Fruit fly (Drosophila melanogaster) whole organism, embryonic: ENCODE data around the gene Galphai.

Experiments
- Abd-B ChIP-seq: fragments of 200-800 bp; sonication (Bioruptor generic); optimal IDR thresholded peaks from 2 replicates; lab custom pipeline; 2018; ENCODE audit warnings: missing biosample characterization, mild to moderate bottlenecking, missing genetic modification characterization, moderate library complexity
- Aef1 ChIP-seq: fragments of 200-800 bp; sonication (Bioruptor generic); IDR thresholded peaks from 3 replicates; pipeline ENCODE4 v1.3.6; 2022; ENCODE audit warnings: missing biosample characterization, missing genetic modification characterization
- Bteb2 ChIP-seq: fragments of 200-800 bp; sonication (Bioruptor generic); optimal IDR thresholded peaks from 2 replicates; lab custom pipeline; 2016; ENCODE audit warnings: missing biosample characterization, missing genetic modification characterization
- CG10147 ChIP-seq: fragments of 200-800 bp; sonication (Bioruptor generic); optimal IDR thresholded peaks from 2 replicates; lab custom pipeline; 2019; ENCODE audit warnings: missing biosample characterization, mild to moderate bottlenecking, missing genetic modification characterization, moderate library complexity
- CG1024 ChIP-seq: fragments of 200-800 bp; sonication (Bioruptor generic); IDR thresholded peaks from 2 replicates; pipeline ENCODE4 v1.3.6; 2022; ENCODE audit warnings: missing biosample characterization, missing genetic modification characterization
- CG10274 ChIP-seq: fragments of 200-800 bp; sonication (Bioruptor generic); optimal IDR thresholded peaks from 3 replicates; lab custom pipeline; 2017; ENCODE audit warnings: missing biosample characterization, mild to moderate bottlenecking, missing genetic modification characterization
- CG11085 ChIP-seq: fragments of 200-800 bp; sonication (Bioruptor generic); IDR thresholded peaks from 2 replicates; pipeline ENCODE4 v1.3.6; 2022; ENCODE audit warnings: missing biosample characterization, missing genetic modification characterization
- CG11723 ChIP-seq: fragments of 200-800 bp; sonication (Bioruptor generic); optimal IDR thresholded peaks from 2 replicates; lab custom pipeline; 2017; ENCODE audit warnings: missing biosample characterization, mild to moderate bottlenecking, missing genetic modification characterization
- CG12104 ChIP-seq: fragments of 200-800 bp; sonication (Bioruptor generic); optimal IDR thresholded peaks from 3 replicates; lab custom pipeline; 2016; ENCODE audit warnings: missing biosample characterization, missing genetic modification characterization
- CG12942 ChIP-seq: fragments of 200-800 bp; sonication (Bioruptor generic); optimal IDR thresholded peaks from 3 replicates; lab custom pipeline; 2016; ENCODE audit warnings: missing biosample characterization, missing genetic modification characterization
- CG13894 ChIP-seq: fragments of 200-800 bp; sonication (Bioruptor generic); optimal IDR thresholded peaks from 3 replicates; lab custom pipeline; 2018; ENCODE audit warnings: missing biosample characterization, mild to moderate bottlenecking, missing genetic modification characterization, moderate library complexity
- CG14014 ChIP-seq: fragments of 200-800 bp; sonication (Bioruptor generic); IDR thresholded peaks from 2 replicates; pipeline ENCODE4 v1.3.6; 2022; ENCODE audit warnings: missing biosample characterization, missing genetic modification characterization
- CG15269 ChIP-seq: fragments of 200-800 bp; sonication (Bioruptor generic); optimal IDR thresholded peaks from 2 replicates; lab custom pipeline; 2018; ENCODE audit warnings: missing biosample characterization, mild to moderate bottlenecking, missing genetic modification characterization, moderate library complexity
- CG16779 ChIP-seq: fragments of 200-800 bp; sonication (Bioruptor generic); IDR thresholded peaks from 2 replicates; pipeline ENCODE4 v1.3.6; 2022; ENCODE audit warnings: missing biosample characterization, missing genetic modification characterization
- CG17328 ChIP-seq: fragments of 200-800 bp; sonication (Bioruptor generic); IDR thresholded peaks from 2 replicates; pipeline ENCODE4 v1.3.6; 2022; ENCODE audit warnings: missing biosample characterization, missing genetic modification characterization
- CG17361 ChIP-seq: fragments of 200-800 bp; sonication (Bioruptor generic); IDR thresholded peaks from 3 replicates; pipeline ENCODE4 v1.3.6; 2022; ENCODE audit warnings: missing biosample characterization, missing genetic modification characterization
- CG18476 ChIP-seq: fragments of 200-800 bp; sonication (Bioruptor generic); optimal IDR thresholded peaks from 2 replicates; lab custom pipeline; 2016; ENCODE audit warnings: missing biosample characterization, mild to moderate bottlenecking, missing genetic modification characterization
- CG32767 ChIP-seq: fragments of 200-800 bp; sonication (Bioruptor generic); IDR thresholded peaks from 2 replicates; pipeline ENCODE4 v1.3.6; 2022; ENCODE audit warnings: missing biosample characterization, missing genetic modification characterization
- CG32772 ChIP-seq: fragments of 200-800 bp; sonication (Bioruptor generic); IDR thresholded peaks from 2 replicates; pipeline ENCODE4 v1.3.6; 2022; ENCODE audit warnings: missing biosample characterization, missing genetic modification characterization
- CG34422 ChIP-seq: fragments of 200-800 bp; sonication (Bioruptor generic); IDR thresholded peaks from 3 replicates; pipeline ENCODE4 v1.3.6; 2022; ENCODE audit warnings: missing biosample characterization, missing genetic modification characterization
- CG3726 ChIP-seq: fragments of 200-800 bp; sonication (Bioruptor generic); IDR thresholded peaks from 3 replicates; pipeline ENCODE4, ENCODE4 v1.3.6; 2022; ENCODE audit warnings: missing biosample characterization, missing genetic modification characterization
- CG3847 ChIP-seq: fragments of 200-800 bp; sonication (Bioruptor generic); IDR thresholded peaks from 2 replicates; pipeline ENCODE4 v1.3.6; 2022; ENCODE audit warnings: missing biosample characterization, missing genetic modification characterization
- CG4854 ChIP-seq: fragments of 200-800 bp; sonication (Bioruptor generic); optimal IDR thresholded peaks from 2 replicates; lab custom pipeline; 2016; ENCODE audit warnings: missing biosample characterization, missing genetic modification characterization, inconsistent platforms
- CG7839 ChIP-seq: fragments of 200-800 bp; sonication (Bioruptor generic); optimal IDR thresholded peaks from 3 replicates; lab custom pipeline; 2018; ENCODE audit warnings: missing biosample characterization, mild to moderate bottlenecking, missing genetic modification characterization, moderate library complexity
- CG8089 ChIP-seq: fragments of 200-800 bp; sonication (Bioruptor generic); optimal IDR thresholded peaks from 3 replicates; lab custom pipeline; 2016; ENCODE audit warnings: missing biosample characterization, missing genetic modification characterization
- CG8281 ChIP-seq: fragments of 200-800 bp; sonication (Bioruptor generic); optimal IDR thresholded peaks from 2 replicates; lab custom pipeline; 2018; ENCODE audit warnings: missing biosample characterization, mild to moderate bottlenecking, missing genetic modification characterization, moderate library complexity
- CG8478 ChIP-seq: fragments of >200 bp; optimal IDR thresholded peaks from 2 replicates; lab custom pipeline; 2018
- CG8924 ChIP-seq: fragments of 200-800 bp; optimal IDR thresholded peaks from 3 replicates; lab custom pipeline; 2019; ENCODE audit warnings: missing biosample characterization, mild to moderate bottlenecking, missing genetic modification characterization, moderate library complexity
- CG9437 ChIP-seq: fragments of 200-800 bp; sonication (Bioruptor generic); optimal IDR thresholded peaks from 2 replicates; lab custom pipeline; 2018; ENCODE audit warnings: missing biosample characterization, mild to moderate bottlenecking, missing genetic modification characterization
- Dbx ChIP-seq: fragments of 200-800 bp; sonication (Bioruptor generic); IDR thresholded peaks from 3 replicates; pipeline ENCODE4 v1.3.6; 2022; ENCODE audit warnings: missing biosample characterization, missing genetic modification characterization
- Hr51 ChIP-seq, 2 experiments: fragments of 200-800 bp; sonication (Bioruptor generic); optimal IDR thresholded peaks; 2 replicates in 1 of 2; 3 replicates in 1 of 2; lab custom pipeline; 2016 to 2018; ENCODE audit warnings: missing biosample characterization in 2 of 2, missing genetic modification characterization in 2 of 2, mild to moderate bottlenecking in 1 of 2, moderate library complexity in 1 of 2
- Pdp1 ChIP-seq, 2 experiments: fragments of 200-800 bp; sonication (Bioruptor generic); optimal IDR thresholded peaks; 3 replicates each; lab custom pipeline; 2016; ENCODE audit warnings: missing biosample characterization in 2 of 2, missing genetic modification characterization in 2 of 2, mild to moderate bottlenecking in 1 of 2, moderate library complexity in 1 of 2
- Rfx ChIP-seq: fragments of 200-800 bp; sonication (Bioruptor generic); IDR thresholded peaks from 2 replicates; pipeline ENCODE4 v1.3.6; 2022; ENCODE audit warnings: missing biosample characterization, missing genetic modification characterization
- Six4 ChIP-seq: fragments of 200-800 bp; sonication (Bioruptor generic); optimal IDR thresholded peaks from 2 replicates; lab custom pipeline; 2016; ENCODE audit warnings: missing biosample characterization, missing genetic modification characterization
- Tbp ChIP-seq: fragments of >200 bp; optimal IDR thresholded peaks from 2 replicates; lab custom pipeline; 2018; ENCODE audit warnings: missing biosample characterization, missing genetic modification characterization
- Xbp1 ChIP-seq: fragments of 200-800 bp; sonication (Bioruptor generic); optimal IDR thresholded peaks from 3 replicates; lab custom pipeline; 2016; ENCODE audit warnings: missing biosample characterization, mild to moderate bottlenecking, missing genetic modification characterization
- Xrp1 ChIP-seq: fragments of 200-800 bp; sonication (Bioruptor generic); IDR thresholded peaks from 2 replicates; pipeline ENCODE4 v1.3.6; 2022; ENCODE audit warnings: missing biosample characterization, missing genetic modification characterization
- ac ChIP-seq: fragments of 200-800 bp; sonication (Bioruptor generic); optimal IDR thresholded peaks from 3 replicates; lab custom pipeline; 2017; ENCODE audit warnings: missing biosample characterization, mild to moderate bottlenecking, missing genetic modification characterization
- bcd ChIP-seq: fragments of 200-800 bp; sonication (Bioruptor generic); optimal IDR thresholded peaks from 2 replicates; lab custom pipeline; 2017; ENCODE audit warnings: missing biosample characterization, mild to moderate bottlenecking, missing genetic modification characterization
- cad ChIP-seq: fragments of >200 bp; optimal IDR thresholded peaks from 2 replicates; lab custom pipeline; 2017; ENCODE audit warnings: missing biosample characterization, missing genetic modification characterization
- cato ChIP-seq: fragments of 200-800 bp; sonication (Bioruptor generic); optimal IDR thresholded peaks from 2 replicates; lab custom pipeline; 2016; ENCODE audit warnings: missing biosample characterization, missing genetic modification characterization, borderline replicate concordance
- crp ChIP-seq, 2 experiments: fragments of 200-800 bp; sonication (Bioruptor generic); optimal IDR thresholded peaks; 2 replicates in 1 of 2; 3 replicates in 1 of 2; lab custom pipeline; 2017; ENCODE audit warnings: missing biosample characterization in 2 of 2, missing genetic modification characterization in 2 of 2, mild to moderate bottlenecking in 1 of 2, moderate library complexity in 1 of 2
- dati ChIP-seq: fragments of 200-800 bp; sonication (Bioruptor generic); IDR thresholded peaks from 2 replicates; pipeline ENCODE4 v1.3.6; 2022; ENCODE audit warnings: missing biosample characterization, missing genetic modification characterization
- esg ChIP-seq: fragments of 200-800 bp; sonication (Bioruptor generic); conservative IDR thresholded peaks from 2 replicates; pipeline ENCODE4 v1.3.6; 2022; ENCODE audit warnings: missing biosample characterization, missing genetic modification characterization
- fd96Cb ChIP-seq: fragments of 200-800 bp; sonication (Bioruptor generic); optimal IDR thresholded peaks from 2 replicates; lab custom pipeline; 2018; ENCODE audit warnings: missing biosample characterization, mild to moderate bottlenecking, missing genetic modification characterization, moderate library complexity
- hb ChIP-seq: fragments of 200-800 bp; sonication (Bioruptor generic); IDR thresholded peaks from 3 replicates; pipeline ENCODE4 v1.3.6; 2022; ENCODE audit warnings: missing biosample characterization, missing genetic modification characterization; ENCODE audit not compliant: partially characterized antibody
- odd ChIP-seq: fragments of 200-800 bp; sonication (Bioruptor generic); optimal IDR thresholded peaks from 2 replicates; lab custom pipeline; 2017; ENCODE audit warnings: missing biosample characterization, mild to moderate bottlenecking, missing genetic modification characterization
- ro ChIP-seq: fragments of 200-800 bp; sonication (Bioruptor generic); IDR thresholded peaks from 2 replicates; pipeline ENCODE4 v1.3.6; 2022; ENCODE audit warnings: missing biosample characterization, missing genetic modification characterization
- tio ChIP-seq: fragments of 200-800 bp; sonication (Bioruptor generic); optimal IDR thresholded peaks from 2 replicates; lab custom pipeline; 2017; ENCODE audit warnings: missing biosample characterization, missing genetic modification characterization, inconsistent platforms
- twi ChIP-seq: fragments of 200-800 bp; optimal IDR thresholded peaks from 2 replicates; lab custom pipeline; 2019; ENCODE audit warnings: missing biosample characterization, mild to moderate bottlenecking, missing genetic modification characterization, moderate library complexity
- vfl ChIP-seq: fragments of 200-800 bp; sonication (Bioruptor generic); optimal IDR thresholded peaks from 2 replicates; lab custom pipeline; 2016; ENCODE audit warnings: missing biosample characterization, missing genetic modification characterization

The Galphai gene

DNA sequence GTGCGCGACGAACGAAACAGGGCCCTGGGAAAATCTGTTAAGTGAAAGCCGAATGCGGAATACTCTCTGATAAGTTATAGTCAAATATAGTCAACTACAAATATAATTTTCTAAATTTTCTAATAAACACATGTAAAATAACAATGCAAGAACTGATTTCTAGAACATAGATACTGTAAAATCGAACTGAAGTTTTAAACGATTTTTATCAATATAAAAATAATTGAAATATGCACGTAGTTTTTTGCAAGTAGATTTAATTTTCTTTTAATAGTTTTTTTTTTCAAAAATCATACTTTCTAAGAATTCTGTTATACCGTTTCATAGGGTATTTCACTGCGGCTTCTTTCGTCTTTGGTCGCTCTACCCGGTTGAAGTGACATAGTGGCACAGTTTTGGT is 28.5 kb upstream of the Galphai start (continued):
- peak; percentile 97 for TF ChIP-seq CG17361 (GFP tag; lab: Robert Waterston, UW)
- TF ChIP-seq CG34422: peak; percentile 70; the same call in 2 of the 3 replicates
- TF ChIP-seq CG11723 (GFP tag; lab: Kevin White, UChicago): peak; percentile 66
- TF ChIP-seq CG16779: no peak
- peak in 1 of 2 experiments; percentile 97 for TF ChIP-seq Hr51 (GFP tag; optimal IDR thresholded peaks at IDR 0.05; lab: Kevin White, UChicago)
- peak; percentile 90 for TF ChIP-seq Abd-B (GFP tag; lab: Kevin White, UChicago)
- TF ChIP-seq CG7839 (tag; lab: Kevin White, UChicago): peak; percentile 94
- TF ChIP-seq CG13894 (tag; lab: Kevin White, UChicago): peak; percentile 28
- no peak for TF ChIP-seq CG1024 (GFP tag; lab: Robert Waterston, UW)
- peak; percentile 84 for TF ChIP-seq bcd
- TF ChIP-seq crp (GFP tag; optimal IDR thresholded peaks at IDR 0.05; lab: Kevin White, UChicago): peak in 1 of 2 experiments; percentile 41
- peak; percentile 56; the same call in 2 of the 3 replicates for TF ChIP-seq Aef1 (GFP tag; lab: Robert Waterston, UW)
- TF ChIP-seq CG12104 (GFP tag; lab: Kevin White, UChicago): peak; percentile 87
- TF ChIP-seq tio (GFP tag; lab: Kevin White, UChicago): peak; percentile 75
- TF ChIP-seq odd (GFP tag; lab: Kevin White, UChicago): peak; percentile 85
- TF ChIP-seq CG9437: peak; percentile 87
- TF ChIP-seq CG10147 (GFP tag; lab: Kevin White, UChicago): peak; percentile 92
- peak; percentile 65 for TF ChIP-seq Bteb2
- TF ChIP-seq CG32772 (GFP tag; lab: Robert Waterston, UW): peak; percentile 62
- TF ChIP-seq Six4 (GFP tag; lab: Kevin White, UChicago): peak; percentile 77
- peak; percentile 46; the same call in 1 of the 3 replicates for TF ChIP-seq Dbx
- peak; percentile 64 for TF ChIP-seq CG12942 (GFP tag; lab: Kevin White, UChicago)
- TF ChIP-seq CG18476 (GFP tag; lab: Kevin White, UChicago): peak; percentile 75
- peak; percentile 18 for TF ChIP-seq CG8089
- peak; percentile 72 for TF ChIP-seq CG14014 (GFP tag; lab: Robert Waterston, UW)
- TF ChIP-seq cad (GFP tag; lab: Kevin White, UChicago): no peak
- peak; percentile 73 for TF ChIP-seq esg (GFP tag; lab: Robert Waterston, UW)
- TF ChIP-seq twi (tag; lab: Kevin White, UChicago): peak; percentile 75
- peak; percentile 50 for TF ChIP-seq CG10274 (GFP tag; lab: Kevin White, UChicago)
- peak; percentile 63 for TF ChIP-seq Rfx (GFP tag; lab: Robert Waterston, UW)
- TF ChIP-seq CG17328 (GFP tag; lab: Robert Waterston, UW): peak; percentile 65
- TF ChIP-seq ro (GFP tag; lab: Robert Waterston, UW): peak; percentile 33; the same call in 1 of the 2 replicates
- peak; percentile 92 for TF ChIP-seq fd96Cb (tag; lab: Kevin White, UChicago)
- peak; percentile 35; the same call in 1 of the 2 replicates for TF ChIP-seq CG11085 (GFP tag; lab: Robert Waterston, UW)
- peak; percentile 93 for TF ChIP-seq CG15269
- no peak for TF ChIP-seq dati
- no peak for TF ChIP-seq vfl
- TF ChIP-seq hb: no peak
- TF ChIP-seq Xrp1 (GFP tag; lab: Robert Waterston, UW): peak; percentile 82
- TF ChIP-seq CG3726 (GFP tag; lab: Robert Waterston, UW): peak; percentile 64; the same call in 1 of the 3 replicates
- TF ChIP-seq CG3847 (GFP tag; lab: Robert Waterston, UW): peak; percentile 41; the same call in 1 of the 2 replicates
- no peak for TF ChIP-seq CG8478
- TF ChIP-seq CG4854: peak; percentile 21
- TF ChIP-seq cato (GFP tag; lab: Kevin White, UChicago): peak; percentile 35
- TF ChIP-seq Xbp1: peak; percentile 80
- TF ChIP-seq CG8281 (tag; lab: Kevin White, UChicago): peak; percentile 73
- TF ChIP-seq Tbp (GFP tag; lab: Kevin White, UChicago): no peak
- TF ChIP-seq ac (GFP tag; lab: Kevin White, UChicago): no peak
- TF ChIP-seq CG8924 (tag; lab: Kevin White, UChicago): peak; percentile 89
- TF ChIP-seq CG32767 (GFP tag; lab: Robert Waterston, UW): peak; percentile 61
- peak; percentile 43 to 53 for TF ChIP-seq Pdp1 (GFP tag; optimal IDR thresholded peaks at IDR 0.05; lab: Kevin White, UChicago)
